Fruit fly (Drosophila melanogaster): ENCODE results near the gene MICU1.

Gene MICU1

DNA sequence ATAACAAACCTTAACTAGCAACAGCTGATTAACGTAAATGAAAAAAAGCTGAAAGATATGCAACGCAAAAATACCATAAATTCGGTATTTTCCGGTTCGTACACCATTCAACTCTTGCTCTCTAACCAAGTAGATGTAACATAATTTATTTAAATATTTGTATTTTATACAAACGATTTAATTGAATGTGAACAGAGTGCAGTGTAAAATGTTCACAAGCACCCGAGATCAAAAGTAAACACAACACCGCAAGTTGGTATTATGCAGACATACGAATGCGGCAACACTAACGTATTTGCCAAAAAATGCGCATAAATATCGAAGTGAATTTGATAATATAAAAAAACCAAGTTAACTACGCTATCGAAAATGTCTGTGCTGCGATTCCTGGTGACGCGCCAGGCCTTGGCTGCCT is at the start of gene MICU1:
Gene MICU1, plus strand, starts transcription at position 257 of the 415 bp plus-strand sequence.
- TF ChIP-seq ttk (optimal IDR thresholded peaks at IDR 0.05) (no peak), Myc (optimal IDR thresholded peaks at IDR 0.05) (no peak), psq (optimal IDR thresholded peaks at IDR 0.05) (no peak), Sin3A (optimal IDR thresholded peaks at IDR 0.05) (no peak), h (optimal IDR thresholded peaks at IDR 0.05) (no peak), insv (optimal IDR thresholded peaks at IDR 0.05) (no peak)

DNA sequence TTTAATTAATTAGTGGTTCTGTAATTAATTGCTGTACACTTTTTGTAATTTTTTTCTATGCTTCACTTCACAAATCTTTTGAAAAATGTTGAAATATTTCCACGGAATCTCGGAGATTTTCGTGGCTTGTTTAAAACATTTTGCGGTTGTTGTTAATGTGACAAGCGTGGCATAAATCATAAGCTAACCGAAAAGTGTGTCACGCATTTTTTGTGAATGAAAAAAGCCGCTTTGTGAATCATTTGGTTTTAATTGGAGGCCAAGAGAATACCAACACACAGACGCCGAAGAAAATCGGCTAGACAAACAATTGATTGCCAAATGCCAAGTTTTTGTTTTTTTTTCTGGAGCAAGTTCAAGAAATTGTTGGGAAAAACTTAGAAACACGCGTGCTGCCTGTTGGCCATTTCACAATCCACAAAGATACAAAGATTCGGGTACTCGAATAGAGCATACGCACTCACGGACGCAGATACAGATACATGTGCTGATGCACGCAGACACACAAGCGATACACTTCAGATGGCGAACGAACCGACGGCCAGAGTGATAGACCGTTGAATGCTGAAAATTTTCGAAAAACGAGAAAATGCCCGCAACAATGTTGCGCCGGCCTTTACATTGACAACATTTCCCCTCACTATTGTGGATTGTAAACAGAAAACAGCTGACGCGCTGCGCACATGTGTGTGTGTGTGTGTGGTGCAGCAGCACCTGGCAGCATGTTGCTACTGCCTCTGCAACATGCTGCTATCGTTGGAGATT is 48.3 kb upstream of the MICU1 start:
- TF ChIP-seq insv (optimal IDR thresholded peaks at IDR 0.05) (no peak), ttk (optimal IDR thresholded peaks at IDR 0.05) (no peak), psq (optimal IDR thresholded peaks at IDR 0.05) (no peak), Myc (optimal IDR thresholded peaks at IDR 0.05) (no peak), Sin3A (optimal IDR thresholded peaks at IDR 0.05) (no peak), h (optimal IDR thresholded peaks at IDR 0.05) (no peak)

DNA sequence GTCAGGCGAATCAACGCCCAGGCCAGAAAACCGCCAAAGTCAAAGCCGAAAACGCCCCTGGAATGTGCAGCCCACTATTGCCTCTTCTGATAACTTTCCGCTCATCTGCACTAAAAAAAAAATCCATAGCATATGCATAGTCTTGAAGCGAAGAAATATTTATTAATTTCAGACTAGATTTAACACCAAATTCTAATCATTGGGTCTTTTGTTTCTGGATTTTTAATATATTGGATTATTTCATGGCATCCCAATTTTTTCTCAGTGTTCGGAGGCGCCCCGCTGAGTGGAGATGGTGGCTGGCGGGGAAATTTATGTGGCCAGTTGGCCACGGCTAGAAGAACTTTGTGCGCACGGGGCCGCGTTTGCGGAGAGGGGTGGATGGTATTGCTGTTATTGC is 47.0 kb upstream of the MICU1 start:
- TF ChIP-seq psq (optimal IDR thresholded peaks at IDR 0.05) (no peak), h (optimal IDR thresholded peaks at IDR 0.05) (no peak), Sin3A (optimal IDR thresholded peaks at IDR 0.05) (no peak), ttk (optimal IDR thresholded peaks at IDR 0.05) (no peak), Myc (optimal IDR thresholded peaks at IDR 0.05) (no peak), insv (optimal IDR thresholded peaks at IDR 0.05) (no peak)

DNA sequence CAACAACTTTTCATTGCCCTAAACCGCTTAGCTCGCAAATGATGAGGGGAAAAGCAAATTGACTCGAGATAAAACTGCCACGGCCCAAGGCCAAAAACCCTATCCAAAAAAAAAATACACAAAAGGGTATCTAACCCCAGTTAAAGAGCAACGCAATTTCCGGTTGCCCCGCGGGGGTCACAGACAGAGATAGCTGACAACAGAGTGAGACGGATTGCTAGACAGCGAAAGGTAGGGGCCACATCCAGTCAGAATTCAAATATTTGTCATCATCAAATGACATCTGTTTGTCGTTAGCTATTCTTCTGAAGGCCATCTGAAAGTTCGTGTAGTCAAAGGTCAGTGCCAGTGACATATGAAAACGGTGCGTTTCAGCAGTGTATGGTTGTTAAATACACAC is 45.4 kb upstream of the MICU1 start:
- TF ChIP-seq insv (optimal IDR thresholded peaks at IDR 0.05) (no peak), h (optimal IDR thresholded peaks at IDR 0.05) (no peak), Sin3A (optimal IDR thresholded peaks at IDR 0.05) (no peak), ttk (optimal IDR thresholded peaks at IDR 0.05) (no peak), Myc (optimal IDR thresholded peaks at IDR 0.05) (no peak), psq (optimal IDR thresholded peaks at IDR 0.05) (no peak)

DNA sequence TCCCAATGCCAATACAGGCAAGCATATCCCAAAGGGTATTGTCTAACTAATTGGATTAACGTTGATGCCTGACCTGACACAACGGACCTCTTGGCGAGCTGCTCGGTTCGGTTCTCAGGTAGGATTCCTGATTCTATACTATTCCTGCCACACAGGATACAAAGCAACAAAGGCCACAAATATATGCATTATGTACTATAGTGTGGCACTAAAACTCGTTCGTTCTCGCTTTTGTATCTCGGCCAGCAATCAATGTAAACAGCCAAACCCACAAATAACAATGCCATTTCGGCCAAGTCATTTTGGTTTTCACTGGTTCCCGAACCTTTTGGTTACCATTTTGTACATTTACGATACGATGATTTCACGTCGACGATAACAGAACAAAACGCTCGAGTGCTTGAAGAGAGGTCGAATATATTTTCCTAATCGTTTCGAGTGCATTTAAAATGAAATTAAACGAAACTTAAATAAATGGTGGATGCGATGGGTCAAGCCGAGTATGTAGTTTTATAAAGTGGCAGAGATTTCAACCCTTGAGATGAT is 43.4 kb upstream of the MICU1 start:
- TF ChIP-seq Myc (optimal IDR thresholded peaks at IDR 0.05) (no peak), psq (optimal IDR thresholded peaks at IDR 0.05) (no peak), h (optimal IDR thresholded peaks at IDR 0.05) (no peak), Sin3A (optimal IDR thresholded peaks at IDR 0.05) (no peak), ttk (optimal IDR thresholded peaks at IDR 0.05) (no peak), insv (optimal IDR thresholded peaks at IDR 0.05) (no peak)

DNA sequence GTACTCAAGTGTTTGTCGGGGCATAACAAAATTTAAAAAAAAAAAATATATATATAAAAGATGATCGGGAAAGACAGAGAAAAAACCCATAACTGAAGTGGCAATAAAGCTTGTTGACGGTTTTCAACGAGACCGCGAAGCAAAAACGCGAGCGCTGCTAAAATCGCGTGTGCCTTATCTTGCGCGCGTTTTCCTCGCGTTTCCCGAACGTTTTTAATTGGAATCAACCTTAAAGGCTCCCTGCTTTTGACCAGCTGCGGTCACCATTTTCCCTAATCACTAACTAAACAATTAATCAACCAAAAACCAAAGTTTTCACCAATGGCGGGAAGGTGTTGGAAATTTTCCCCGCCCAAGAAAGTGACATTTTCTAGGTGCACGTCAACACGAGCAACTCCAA is 41.9 kb upstream of the MICU1 start:
- TF ChIP-seq psq (optimal IDR thresholded peaks at IDR 0.05), result no peak
- TF ChIP-seq insv (optimal IDR thresholded peaks at IDR 0.05), result no peak
- TF ChIP-seq Sin3A (optimal IDR thresholded peaks at IDR 0.05), result no peak

DNA sequence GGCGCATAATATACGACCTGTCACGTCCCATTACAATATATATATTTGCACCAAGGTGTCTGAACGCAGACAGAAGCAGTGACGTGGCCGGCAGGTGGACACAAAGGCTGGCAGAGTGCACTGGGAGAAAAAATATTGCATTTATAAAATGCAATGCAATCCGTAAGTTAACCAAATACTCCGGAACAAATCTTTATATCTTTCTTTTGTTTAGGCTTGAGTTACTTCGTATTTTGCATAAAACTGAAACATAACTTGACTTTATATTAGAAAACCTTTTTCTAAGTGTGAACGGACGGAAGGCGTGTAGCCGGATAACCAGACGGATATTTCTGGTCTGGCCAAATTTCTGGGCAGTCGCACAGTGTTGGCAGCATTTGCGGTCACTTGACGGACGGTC is 38.0 kb upstream of the MICU1 start:
- TF ChIP-seq Myc (optimal IDR thresholded peaks at IDR 0.05) (no peak), Sin3A (optimal IDR thresholded peaks at IDR 0.05) (no peak), insv (optimal IDR thresholded peaks at IDR 0.05) (no peak), h (optimal IDR thresholded peaks at IDR 0.05) (no peak), ttk (optimal IDR thresholded peaks at IDR 0.05) (no peak), psq (optimal IDR thresholded peaks at IDR 0.05) (no peak)

DNA sequence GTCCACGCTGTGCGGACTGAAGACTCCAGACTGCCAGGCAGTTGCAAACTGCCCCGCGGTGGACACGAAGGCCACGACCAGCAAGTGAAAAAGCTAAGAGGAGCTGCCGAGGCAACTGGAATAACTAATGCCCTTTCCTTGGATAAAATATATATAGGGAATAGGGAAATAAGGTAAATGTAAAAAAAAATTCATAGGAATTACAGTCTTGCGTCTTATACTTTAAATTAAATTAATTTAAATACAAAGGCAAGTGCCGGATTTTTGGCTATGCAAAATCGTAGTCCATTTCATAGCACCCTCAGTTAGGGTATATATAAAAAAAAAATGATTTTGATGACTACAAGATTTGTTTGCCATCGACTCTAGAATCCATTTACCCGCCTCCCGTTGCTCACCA is 36.2 kb upstream of the MICU1 start:
- TF ChIP-seq psq (optimal IDR thresholded peaks at IDR 0.05) (no peak), Myc (optimal IDR thresholded peaks at IDR 0.05) (no peak), ttk (optimal IDR thresholded peaks at IDR 0.05) (no peak)

DNA sequence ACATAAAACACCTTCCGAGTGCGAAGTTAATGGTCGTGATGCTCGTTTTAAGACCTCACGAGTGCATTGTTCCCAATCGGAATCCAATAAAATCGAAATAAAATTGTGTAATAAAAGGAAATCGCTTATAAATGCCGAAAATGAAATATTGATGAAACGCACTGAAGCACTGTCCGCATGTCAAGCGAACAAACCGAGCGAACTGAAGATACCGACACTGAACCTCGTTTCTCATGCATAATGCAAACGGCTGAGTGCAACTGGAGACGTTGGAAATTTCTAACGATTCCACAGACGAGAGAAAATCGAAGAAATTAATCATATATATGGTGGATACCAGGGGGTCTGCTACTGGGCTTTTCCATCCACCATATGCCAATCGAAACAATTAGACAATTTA is 34.8 kb upstream of the MICU1 start:
- TF ChIP-seq ttk (optimal IDR thresholded peaks at IDR 0.05) (no peak), psq (optimal IDR thresholded peaks at IDR 0.05) (no peak), insv (optimal IDR thresholded peaks at IDR 0.05) (no peak)

DNA sequence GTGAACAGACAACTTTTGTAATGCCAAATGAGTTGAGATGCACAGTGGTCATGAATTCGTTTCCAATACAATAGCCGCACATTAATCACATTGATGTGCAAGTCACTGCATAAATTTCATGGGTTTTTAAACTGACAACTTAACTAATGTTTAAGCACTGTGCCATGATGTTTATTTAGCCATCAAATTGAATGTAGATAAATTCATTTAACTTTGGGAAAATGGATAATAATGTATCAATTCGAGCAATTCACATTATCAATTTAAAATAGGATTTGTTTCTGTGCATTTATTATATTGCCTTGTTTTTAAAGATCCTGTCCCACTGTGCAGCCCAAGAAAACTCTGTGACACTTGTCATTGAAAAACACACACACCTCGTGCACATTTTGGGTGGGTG is 33.9 kb upstream of the MICU1 start:
- TF ChIP-seq psq (optimal IDR thresholded peaks at IDR 0.05) (no peak), insv (optimal IDR thresholded peaks at IDR 0.05) (no peak), ttk (optimal IDR thresholded peaks at IDR 0.05) (no peak), Sin3A (optimal IDR thresholded peaks at IDR 0.05) (no peak), Myc (optimal IDR thresholded peaks at IDR 0.05) (no peak), h (optimal IDR thresholded peaks at IDR 0.05) (no peak)

DNA sequence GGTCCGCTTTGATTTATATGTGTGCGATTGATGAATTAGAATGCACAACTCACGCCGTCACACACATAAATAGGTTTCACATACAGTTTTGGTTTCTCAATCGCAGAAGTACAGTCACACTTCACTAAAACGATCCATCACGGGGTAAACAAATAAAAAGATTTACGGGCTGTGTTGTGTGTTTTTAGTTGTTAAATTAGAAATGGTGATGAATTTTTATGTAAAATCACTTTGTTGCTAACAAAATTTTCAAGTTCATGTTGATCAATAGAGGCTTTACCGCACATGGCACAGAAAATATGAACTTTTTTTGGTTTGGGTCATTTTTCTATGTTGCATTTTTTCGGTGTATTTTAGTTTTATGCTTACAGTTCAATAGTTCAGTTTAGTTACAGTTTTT is 33.1 kb upstream of the MICU1 start:
- TF ChIP-seq ttk (optimal IDR thresholded peaks at IDR 0.05) (no peak), Myc (optimal IDR thresholded peaks at IDR 0.05) (no peak), psq (optimal IDR thresholded peaks at IDR 0.05) (no peak)

DNA sequence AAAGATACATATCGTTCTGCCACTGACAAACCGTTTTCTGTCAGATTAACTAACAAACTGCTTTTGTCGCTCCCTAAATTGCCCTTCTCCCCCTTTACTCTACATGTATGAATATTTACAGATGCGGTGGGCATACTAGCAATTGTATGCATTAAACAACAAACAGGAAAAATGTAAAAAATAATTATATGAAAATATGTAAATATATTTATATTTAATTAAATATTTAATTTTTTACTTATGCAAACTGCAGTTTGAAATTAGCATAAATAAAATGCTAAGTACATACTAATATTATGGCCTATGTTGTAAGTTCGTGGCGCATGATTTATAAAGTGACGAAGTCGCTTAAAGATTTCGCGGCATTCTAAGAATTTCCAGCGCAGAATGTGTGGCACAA is 31.3 kb upstream of the MICU1 start:
- TF ChIP-seq psq (optimal IDR thresholded peaks at IDR 0.05) (no peak), Sin3A (optimal IDR thresholded peaks at IDR 0.05) (no peak), insv (optimal IDR thresholded peaks at IDR 0.05) (no peak), Myc (optimal IDR thresholded peaks at IDR 0.05) (no peak), h (optimal IDR thresholded peaks at IDR 0.05) (no peak), ttk (optimal IDR thresholded peaks at IDR 0.05) (no peak)

DNA sequence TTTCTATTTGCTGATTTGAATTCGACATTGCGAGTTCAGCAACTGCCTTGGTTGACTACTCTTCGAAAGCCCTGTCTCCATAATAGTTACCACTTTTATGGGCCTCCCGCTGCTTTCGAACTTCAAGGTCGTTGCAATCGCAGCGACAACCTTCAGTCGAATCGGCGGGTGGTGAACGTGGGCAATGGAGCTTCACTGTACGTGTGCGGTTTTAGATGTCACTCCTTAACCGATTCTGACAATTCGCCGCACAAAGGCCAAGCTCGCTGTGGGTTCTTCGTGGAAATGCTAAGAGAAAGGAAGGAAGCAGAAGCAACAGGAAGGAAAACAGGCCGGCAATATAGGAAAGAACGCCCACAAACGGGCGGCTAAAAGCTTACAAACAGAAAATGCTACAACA is 29.8 kb upstream of the MICU1 start:
- TF ChIP-seq Myc (optimal IDR thresholded peaks at IDR 0.05) (no peak), Sin3A (optimal IDR thresholded peaks at IDR 0.05) (no peak), insv (optimal IDR thresholded peaks at IDR 0.05) (no peak), ttk (optimal IDR thresholded peaks at IDR 0.05) (no peak), psq (optimal IDR thresholded peaks at IDR 0.05) (no peak), h (optimal IDR thresholded peaks at IDR 0.05) (no peak)
